Worm (Caenorhabditis elegans) whole organism, L3 larva: ENCODE measurements around the gene F28H7.8.

Experiments used
- ama-1 ChIP-seq: fragments of 150-350 bp; optimal IDR thresholded peaks from 2 replicates; lab custom pipeline; 2018
- ceh-28 ChIP-seq: fragments of 150-350 bp; optimal IDR thresholded peaks from 2 replicates; lab custom pipeline; 2014; ENCODE audit warnings: missing biosample characterization, missing genetic modification reagents, missing genetic modification characterization
- ceh-82 ChIP-seq: fragments of 150-350 bp; optimal IDR thresholded peaks from 2 replicates; lab custom pipeline; 2014; ENCODE audit warnings: missing biosample characterization, missing genetic modification characterization
- ceh-9 ChIP-seq: sonication (generic microtip); optimal IDR thresholded peaks from 2 replicates; lab custom pipeline; 2018; ENCODE audit warnings: missing biosample characterization, missing genetic modification characterization
- daf-12 ChIP-seq: fragments of 150-350 bp; optimal IDR thresholded peaks from 2 replicates; lab custom pipeline; 2014; ENCODE audit warnings: missing biosample characterization, missing genetic modification reagents, missing genetic modification characterization
- egl-27 ChIP-seq: sonication (generic microtip); optimal IDR thresholded peaks from 4 replicates; lab custom pipeline; 2017; ENCODE audit warnings: missing biosample characterization, missing genetic modification reagents, missing genetic modification characterization
- egl-5 ChIP-seq: fragments of 150-350 bp; optimal IDR thresholded peaks from 2 replicates; lab custom pipeline; 2017; ENCODE audit warnings: missing biosample characterization, missing genetic modification reagents, missing genetic modification characterization, inconsistent platforms
- elt-1 ChIP-seq: fragments of 150-350 bp; optimal IDR thresholded peaks from 2 replicates; lab custom pipeline; 2014; ENCODE audit warnings: missing biosample characterization, missing genetic modification characterization
- elt-2 ChIP-seq: sonication (generic microtip); optimal IDR thresholded peaks from 2 replicates; lab custom pipeline; 2016; ENCODE audit warnings: missing genetic modification reagents, mild to moderate bottlenecking, missing genetic modification characterization, missing compliant biosample characterization
- elt-3 ChIP-seq, 3 experiments: fragments of 150-350 bp in 1 of 3; sonication (generic microtip) in 2 of 3; optimal IDR thresholded peaks; 2 replicates in 2 of 3; 4 replicates in 1 of 3; lab custom pipeline; 2014 to 2017; ENCODE audit warnings: missing biosample characterization in 3 of 3, missing genetic modification characterization in 3 of 3
- eor-1 ChIP-seq, 2 experiments: fragments of 150-350 bp; optimal IDR thresholded peaks; 2 replicates each; lab custom pipeline; 2014 to 2018; ENCODE audit warnings: missing biosample characterization in 2 of 2, missing genetic modification characterization in 2 of 2
- fkh-2 ChIP-seq: fragments of 150-350 bp; optimal IDR thresholded peaks from 2 replicates; lab custom pipeline; 2014; ENCODE audit warnings: missing biosample characterization, missing genetic modification reagents, missing genetic modification characterization
- fos-1 ChIP-seq: fragments of 150-350 bp; optimal IDR thresholded peaks from 2 replicates; lab custom pipeline; 2014; ENCODE audit warnings: missing biosample characterization, missing genetic modification characterization
- hmg-11 ChIP-seq: sonication (generic microtip); optimal IDR thresholded peaks from 2 replicates; lab custom pipeline; 2016; ENCODE audit warnings: missing genetic modification characterization, missing compliant biosample characterization
- jun-1 ChIP-seq: fragments of 150-350 bp; optimal IDR thresholded peaks from 2 replicates; lab custom pipeline; 2014; ENCODE audit warnings: missing biosample characterization, missing genetic modification reagents, missing genetic modification characterization
- lin-39 ChIP-seq: fragments of 150-350 bp; optimal IDR thresholded peaks from 2 replicates; lab custom pipeline; 2018; ENCODE audit warnings: missing biosample characterization, missing genetic modification reagents, missing genetic modification characterization
- lsy-12 ChIP-seq: sonication (generic microtip); optimal IDR thresholded peaks from 2 replicates; lab custom pipeline; 2016; ENCODE audit warnings: mild to moderate bottlenecking, missing genetic modification characterization, missing compliant biosample characterization
- mdl-1 ChIP-seq: fragments of 150-350 bp; optimal IDR thresholded peaks from 2 replicates; lab custom pipeline; 2014; ENCODE audit warnings: missing biosample characterization, missing genetic modification characterization
- mml-1 ChIP-seq: fragments of 150-350 bp; sonication (generic microtip); optimal IDR thresholded peaks from 3 replicates; lab custom pipeline; 2014; ENCODE audit warnings: missing biosample characterization, missing genetic modification characterization
- nfya-1 ChIP-seq: sonication (generic microtip); optimal IDR thresholded peaks from 2 replicates; lab custom pipeline; 2017; ENCODE audit warnings: missing genetic modification characterization, mild to moderate bottlenecking, missing compliant biosample characterization, antibody characterized with exemption, moderate library complexity; ENCODE audit not compliant: insufficient read depth
- nhr-11 ChIP-seq: fragments of 150-350 bp; optimal IDR thresholded peaks from 2 replicates; lab custom pipeline; 2014; ENCODE audit warnings: missing biosample characterization, missing genetic modification characterization
- nhr-23 ChIP-seq: fragments of 150-350 bp; optimal IDR thresholded peaks from 2 replicates; lab custom pipeline; 2014; ENCODE audit warnings: missing biosample characterization, missing genetic modification reagents, missing genetic modification characterization
- nhr-237 ChIP-seq: fragments of 150-350 bp; optimal IDR thresholded peaks from 2 replicates; lab custom pipeline; 2014; ENCODE audit warnings: missing biosample characterization, missing genetic modification characterization
- nhr-25 ChIP-seq: sonication (generic microtip); optimal IDR thresholded peaks from 2 replicates; lab custom pipeline; 2017; ENCODE audit warnings: missing biosample characterization, missing genetic modification characterization
- nhr-43 ChIP-seq: sonication (generic microtip); optimal IDR thresholded peaks from 2 replicates; lab custom pipeline; 2016; ENCODE audit warnings: mild to moderate bottlenecking, missing genetic modification characterization, missing compliant biosample characterization; ENCODE audit not compliant: poor library complexity, severe bottlenecking
- nhr-67 ChIP-seq: fragments of 150-350 bp; optimal IDR thresholded peaks from 2 replicates; lab custom pipeline; 2014; ENCODE audit warnings: missing biosample characterization, missing genetic modification characterization
- nhr-76 ChIP-seq: fragments of 150-350 bp; sonication (generic microtip); optimal IDR thresholded peaks from 5 replicates; lab custom pipeline; 2014; ENCODE audit warnings: missing biosample characterization, missing genetic modification characterization
- nhr-77 ChIP-seq: fragments of 150-350 bp; optimal IDR thresholded peaks from 2 replicates; lab custom pipeline; 2014; ENCODE audit warnings: missing biosample characterization, missing genetic modification characterization
- pha-4 ChIP-seq: fragments of 150-350 bp; optimal IDR thresholded peaks from 2 replicates; lab custom pipeline; 2014; ENCODE audit warnings: missing biosample characterization, missing genetic modification reagents, missing genetic modification characterization
- pqm-1 ChIP-seq: fragments of 150-350 bp; optimal IDR thresholded peaks from 2 replicates; lab custom pipeline; 2017; ENCODE audit warnings: missing biosample characterization, missing genetic modification characterization, inconsistent platforms
- skn-1 ChIP-seq: fragments of 150-350 bp; optimal IDR thresholded peaks from 2 replicates; lab custom pipeline; 2014; ENCODE audit warnings: missing biosample characterization, missing genetic modification characterization
- snpc-4 ChIP-seq: fragments of 150-350 bp; optimal IDR thresholded peaks from 2 replicates; lab custom pipeline; 2014; ENCODE audit warnings: missing biosample characterization, missing genetic modification characterization
- tbx-2 ChIP-seq: sonication (generic microtip); optimal IDR thresholded peaks from 2 replicates; lab custom pipeline; 2016; ENCODE audit warnings: mild to moderate bottlenecking, missing genetic modification characterization, missing compliant biosample characterization
- unc-39 ChIP-seq: sonication (generic microtip); optimal IDR thresholded peaks from 4 replicates; lab custom pipeline; 2017; ENCODE audit warnings: missing biosample characterization, missing genetic modification characterization
- unc-62 ChIP-seq: fragments of 150-350 bp; sonication (generic microtip); optimal IDR thresholded peaks from 4 replicates; lab custom pipeline; 2014; ENCODE audit warnings: missing biosample characterization, missing genetic modification reagents, missing genetic modification characterization
- zag-1 ChIP-seq: fragments of 150-350 bp; optimal IDR thresholded peaks from 2 replicates; lab custom pipeline; 2014; ENCODE audit warnings: missing biosample characterization, missing genetic modification characterization
- ztf-11 ChIP-seq: fragments of 150-350 bp; optimal IDR thresholded peaks from 2 replicates; lab custom pipeline; 2014; ENCODE audit warnings: missing biosample characterization, missing genetic modification characterization

The F28H7.8 gene

ce11 chrV:10724472-10724871 lies 34.3 kb upstream of the F28H7.8 start:
- TF ChIP-seq nhr-237 (tag; lab: Kevin White, UChicago) (no peak), jun-1 (no peak), egl-5 (tag; lab: Kevin White, UChicago) (peak; percentile 36), pqm-1 (tag; lab: Kevin White, UChicago) (no peak), egl-27 (no peak), pha-4 (tag; lab: Kevin White, UChicago) (peak; percentile 70)

ce11 chrV:10725424-10725951 lies 33.3 kb upstream of the F28H7.8 start:
- TF ChIP-seq nhr-67 (tag; lab: Kevin White, UChicago) (no peak), mdl-1 (tag; lab: Kevin White, UChicago) (no peak), ama-1 (lab: Kevin White, UChicago) (no peak), unc-62 (GFP tag; lab: Kevin White, UChicago) (no peak), fos-1 (no peak), unc-39 (no peak), snpc-4 (tag; lab: Kevin White, UChicago) (no peak), hmg-11 (tag; lab: Kevin White, UChicago) (no peak), ztf-11 (tag; lab: Kevin White, UChicago) (no peak), pha-4 (tag; lab: Kevin White, UChicago) (no peak), tbx-2 (tag; lab: Kevin White, UChicago) (no peak), ceh-28 (no peak), nhr-76 (tag; lab: Kevin White, UChicago) (no peak), fkh-2 (tag; lab: Kevin White, UChicago) (no peak), elt-2 (tag; lab: Kevin White, UChicago) (no peak), egl-27 (no peak), mml-1 (tag; lab: Kevin White, UChicago) (no peak), zag-1 (no peak)

- TF ChIP-seq pha-4 (tag; lab: Kevin White, UChicago) = peak; percentile 53
- no peak for TF ChIP-seq elt-3 (tag; optimal IDR thresholded peaks at IDR 0.05; lab: Kevin White, UChicago)
- no peak for TF ChIP-seq fkh-2 (tag; lab: Kevin White, UChicago)
- peak; percentile 93 for TF ChIP-seq elt-2 (tag; lab: Kevin White, UChicago)
- TF ChIP-seq pqm-1 (tag; lab: Kevin White, UChicago) = peak; percentile 39
- no peak for TF ChIP-seq nfya-1 (tag; lab: Kevin White, UChicago)
- TF ChIP-seq nhr-237 (tag; lab: Kevin White, UChicago) = no peak
- peak; percentile 10 for TF ChIP-seq skn-1 (tag; lab: Kevin White, UChicago)
- TF ChIP-seq nhr-77 (tag; lab: Kevin White, UChicago) = no peak
- no peak for TF ChIP-seq ceh-9
- no peak for TF ChIP-seq elt-1 (tag; lab: Kevin White, UChicago)
- peak; percentile 41 for TF ChIP-seq jun-1
Measured at ce11 chrV:10726691-10727090, 32.1 kb upstream of the F28H7.8 start.

ce11 chrV:10727651-10728050 lies 31.1 kb upstream of the F28H7.8 start:
- no peak for TF ChIP-seq daf-12 (tag; lab: Kevin White, UChicago)
- TF ChIP-seq nfya-1 (tag; lab: Kevin White, UChicago) = peak; percentile 61
- no peak for TF ChIP-seq snpc-4 (tag; lab: Kevin White, UChicago)
- TF ChIP-seq unc-62 (GFP tag; lab: Kevin White, UChicago) = peak; percentile 92
- TF ChIP-seq lin-39 (tag; lab: Kevin White, UChicago) = peak; percentile 89
- TF ChIP-seq nhr-11 (tag; lab: Kevin White, UChicago) = peak; percentile 72
- peak; percentile 39 for TF ChIP-seq nhr-43 (tag; lab: Kevin White, UChicago)
- TF ChIP-seq ceh-28 = peak; percentile 25
- TF ChIP-seq nhr-23 (tag; lab: Kevin White, UChicago) = peak; percentile 61
- TF ChIP-seq egl-5 (tag; lab: Kevin White, UChicago) = peak; percentile 71

ce11 chrV:10729456-10729904 lies 29.3 kb upstream of the F28H7.8 start:
- TF ChIP-seq nhr-25 (tag; lab: Kevin White, UChicago) (peak; percentile 17), pha-4 (tag; lab: Kevin White, UChicago) (peak; percentile 26), nfya-1 (tag; lab: Kevin White, UChicago) (peak; percentile 2), elt-1 (tag; lab: Kevin White, UChicago) (no peak), unc-62 (GFP tag; lab: Kevin White, UChicago) (no peak), snpc-4 (tag; lab: Kevin White, UChicago) (peak; percentile 38), eor-1 (tag; optimal IDR thresholded peaks at IDR 0.05; lab: Kevin White, UChicago) (no peak), pqm-1 (tag; lab: Kevin White, UChicago) (peak; percentile 87), egl-27 (peak; percentile 90), mdl-1 (tag; lab: Kevin White, UChicago) (peak; percentile 5), ceh-82 (tag; lab: Kevin White, UChicago) (no peak), ceh-28 (peak; percentile 59), jun-1 (peak; percentile 58), elt-2 (tag; lab: Kevin White, UChicago) (peak; percentile 94), nhr-23 (tag; lab: Kevin White, UChicago) (peak; percentile 76), lsy-12 (tag; lab: Kevin White, UChicago) (no peak)
- TF ChIP-seq, all 47 proteins: peak for 11
